Worm (Caenorhabditis elegans): ENCODE measurements around the gene chdh-1.

The chdh-1 gene

DNA sequence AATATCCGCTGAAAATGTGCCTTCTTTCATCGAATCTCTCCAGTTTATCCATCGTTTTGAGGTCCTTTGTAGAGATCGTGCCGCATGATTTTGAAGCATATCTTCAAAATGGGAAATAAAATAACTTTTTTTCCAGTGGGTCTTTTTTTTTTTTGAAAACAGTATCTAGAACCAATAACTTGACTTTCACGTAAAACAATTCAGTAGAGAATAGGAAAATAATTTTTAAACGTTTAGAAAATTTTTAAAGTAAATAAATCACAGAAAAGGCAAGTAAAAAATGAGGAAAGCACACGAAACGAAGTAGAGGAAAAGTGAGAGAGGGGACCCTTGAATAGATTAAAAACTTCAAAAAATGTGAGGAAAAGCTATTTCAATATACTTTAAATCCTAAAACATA lies at the start of gene chdh-1:
TSS of gene chdh-1 (minus strand) at position 101 of the 400 bp plus-strand sequence.
- no peak for TF ChIP-seq spr-3 (GFP tag; optimal IDR thresholded peaks at IDR 0.05)
- peak in 1 of 2 experiments; percentile 31 for TF ChIP-seq unc-62 (GFP tag; optimal IDR thresholded peaks at IDR 0.05 in 1 of 2)
- TF ChIP-seq unc-62 (tag; optimal IDR thresholded peaks at IDR 0.05), result no peak
- peak; percentile 45 for TF ChIP-seq ama-1 (optimal IDR thresholded peaks at IDR 0.05)

DNA sequence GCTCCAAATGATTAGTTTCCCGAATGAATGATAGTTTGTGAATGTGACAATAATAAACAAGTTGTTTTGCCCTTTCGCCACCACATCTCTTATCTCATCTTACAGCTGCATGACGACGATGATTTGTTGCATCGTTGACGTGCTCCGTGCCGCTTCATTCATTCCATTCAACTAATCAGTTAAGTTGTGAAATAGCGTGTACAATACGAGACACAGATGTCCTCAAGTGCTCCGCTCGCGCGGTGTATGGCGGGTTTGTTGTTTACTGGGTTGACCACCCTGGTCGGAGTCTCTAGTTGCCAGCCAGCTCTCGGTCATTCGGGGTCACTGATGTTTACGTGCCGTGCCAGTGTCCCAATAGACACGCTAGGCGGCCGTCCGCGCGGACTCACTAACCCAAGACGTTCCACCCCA lies 49.2 kb upstream of the chdh-1 start:
- TF ChIP-seq mxl-3 (GFP tag; optimal IDR thresholded peaks at IDR 0.05) (peak; percentile 7), nhr-77 (tag; optimal IDR thresholded peaks at IDR 0.05) (no peak), nhr-41 (GFP tag; IDR thresholded peaks at IDR 0.05) (no peak), Y5F2A.4 (GFP tag; optimal IDR thresholded peaks at IDR 0.05) (no peak), dve-1 (tag; optimal IDR thresholded peaks at IDR 0.05; ENCODE audit: insufficient read depth) (peak; percentile 52), ztf-11 (tag; optimal IDR thresholded peaks at IDR 0.05) (no peak), dmd-6 (GFP tag; IDR thresholded peaks at IDR 0.05) (no peak), mdl-1 (tag; optimal IDR thresholded peaks at IDR 0.05) (peak in 1 of 2 experiments; percentile 24), daf-8 (GFP tag; IDR thresholded peaks at IDR 0.05) (no peak), lin-29 (GFP tag; IDR thresholded peaks at IDR 0.05) (no peak), hif-1 (tag; optimal IDR thresholded peaks at IDR 0.05) (peak in 1 of 2 experiments; percentile 33), lin-1 (GFP tag; IDR thresholded peaks at IDR 0.05) (no peak), hlh-11 (tag; optimal IDR thresholded peaks at IDR 0.05) (peak; percentile 33), fos-1 (tag; optimal IDR thresholded peaks at IDR 0.05) (no peak), rbr-2 (tag; optimal IDR thresholded peaks at IDR 0.05) (no peak), daf-16 (GFP tag; optimal IDR thresholded peaks at IDR 0.05) (peak in 1 of 2 experiments; percentile 82), daf-16 (tag; optimal IDR thresholded peaks at IDR 0.05) (peak; percentile 98), zfp-3 (GFP tag; conservative IDR thresholded peaks at IDR 0.05) (no peak), ztf-7 (tag; optimal IDR thresholded peaks at IDR 0.05) (peak; percentile 10), hlh-30 (tag; optimal IDR thresholded peaks at IDR 0.05; ENCODE audit: insufficient read depth) (peak; percentile 31), gei-8 (GFP tag; optimal IDR thresholded peaks at IDR 0.05) (no peak), egl-43 (GFP tag; IDR thresholded peaks at IDR 0.05) (0 out of 2 replicates have a peak, but pooled peaks have one; percentile 71), T26A8.4 (GFP tag; IDR thresholded peaks at IDR 0.05) (peak; percentile 14; the same call in 1 of the 2 replicates), tra-1 (GFP tag; IDR thresholded peaks at IDR 0.05) (no peak), D1046.2 (GFP tag; IDR thresholded peaks at IDR 0.05) (no peak), lir-3 (tag; optimal IDR thresholded peaks at IDR 0.05) (no peak), daf-19 (GFP tag; conservative IDR thresholded peaks at IDR 0.05) (0 out of 2 replicates have a peak, but pooled peaks have one; percentile 11), lin-39 (tag; optimal IDR thresholded peaks at IDR 0.05) (no peak), attf-4 (tag; optimal IDR thresholded peaks at IDR 0.05) (no peak), nhr-28 (tag; optimal IDR thresholded peaks at IDR 0.05) (peak; percentile 38), F44E2.7 (GFP tag; IDR thresholded peaks at IDR 0.05) (no peak), set-16 (GFP tag; IDR thresholded peaks at IDR 0.05) (peak; percentile 49)

ce11 chrII:8747246-8747938 lies 48.7 kb upstream of the chdh-1 start:
- TF ChIP-seq dmd-9 (GFP tag; IDR thresholded peaks at IDR 0.05), result no peak; the same call in 1 of the 2 replicates
- no peak for TF ChIP-seq F26F4.8 (GFP tag; conservative IDR thresholded peaks at IDR 0.05)
- TF ChIP-seq ces-1 (GFP tag; optimal IDR thresholded peaks at IDR 0.05), result no peak
- no peak for TF ChIP-seq fkh-10 (GFP tag; optimal IDR thresholded peaks at IDR 0.05)
- peak; percentile 71 for TF ChIP-seq arid-1 (GFP tag; conservative IDR thresholded peaks at IDR 0.05)
- TF ChIP-seq nhr-10 (tag; optimal IDR thresholded peaks at IDR 0.05), result peak; percentile 65
- no peak for TF ChIP-seq mxl-2 (GFP tag; conservative IDR thresholded peaks at IDR 0.05)
- TF ChIP-seq unc-130 (GFP tag; optimal IDR thresholded peaks at IDR 0.05), result no peak
- no peak for TF ChIP-seq set-16 (GFP tag; IDR thresholded peaks at IDR 0.05)
- peak; percentile 68 for TF ChIP-seq T20F7.1 (GFP tag; optimal IDR thresholded peaks at IDR 0.05)
- no peak for TF ChIP-seq unc-62 (GFP tag; optimal IDR thresholded peaks at IDR 0.05 in 1 of 2)
- TF ChIP-seq unc-62 (tag; optimal IDR thresholded peaks at IDR 0.05), result no peak
- TF ChIP-seq Y48G9A.11 (GFP tag; IDR thresholded peaks at IDR 0.05), result no peak
- no peak for TF ChIP-seq ztf-7 (tag; optimal IDR thresholded peaks at IDR 0.05)
- TF ChIP-seq jun-1 (tag; optimal IDR thresholded peaks at IDR 0.05), result no peak
- TF ChIP-seq madf-9 (GFP tag; conservative IDR thresholded peaks at IDR 0.05), result no peak; the same call in 1 of the 2 replicates
- TF ChIP-seq daf-12 (tag; optimal IDR thresholded peaks at IDR 0.05), result no peak

Measured in whole organism, L4 larva.